Worm (Caenorhabditis elegans): Measurements from ENCODE around the gene ugt-20.

The ugt-20 gene

ce11 chrIV:6083550-6084041 lies at the start of gene ugt-20:
Gene ugt-20 (minus strand): TSS chrIV:6083600.
- TF ChIP-seq ama-1 (optimal IDR thresholded peaks at IDR 0.05), result no peak
- no peak for TF ChIP-seq ets-7 (tag; optimal IDR thresholded peaks at IDR 0.05)
- TF ChIP-seq ceh-13 (GFP tag; optimal IDR thresholded peaks at IDR 0.05), result no peak
- no peak for TF ChIP-seq tra-4 (tag; optimal IDR thresholded peaks at IDR 0.05)
- no peak for TF ChIP-seq B0310.2 (tag; optimal IDR thresholded peaks at IDR 0.05)
- TF ChIP-seq hmbx-1 (tag; optimal IDR thresholded peaks at IDR 0.05), result no peak
- no peak for TF ChIP-seq ceh-36 (tag; optimal IDR thresholded peaks at IDR 0.05)
- TF ChIP-seq sea-1 (GFP tag; conservative IDR thresholded peaks at IDR 0.05), result no peak
- TF ChIP-seq scrt-1 (GFP tag; IDR thresholded peaks at IDR 0.05), result no peak
- no peak for TF ChIP-seq pes-1 (GFP tag; IDR thresholded peaks at IDR 0.05)
- TF ChIP-seq tbx-37 (GFP tag; conservative IDR thresholded peaks at IDR 0.05), result no peak
- no peak for TF ChIP-seq F13C5.2 (tag; optimal IDR thresholded peaks at IDR 0.05)
- no peak for TF ChIP-seq hmg-4 (GFP tag; optimal IDR thresholded peaks at IDR 0.05)

- TF ChIP-seq tra-4 (tag; optimal IDR thresholded peaks at IDR 0.05), result no peak
- no peak for TF ChIP-seq hnd-1 (tag; optimal IDR thresholded peaks at IDR 0.05)
- no peak for TF ChIP-seq scrt-1 (GFP tag; IDR thresholded peaks at IDR 0.05)
- TF ChIP-seq ceh-13 (GFP tag; optimal IDR thresholded peaks at IDR 0.05), result no peak
- no peak for TF ChIP-seq aly-1 (tag; optimal IDR thresholded peaks at IDR 0.05)
- TF ChIP-seq flt-1 (GFP tag; IDR thresholded peaks at IDR 0.05), result no peak
- TF ChIP-seq ama-1 (optimal IDR thresholded peaks at IDR 0.05), result no peak
- TF ChIP-seq pes-1 (GFP tag; IDR thresholded peaks at IDR 0.05), result no peak
Measured at ce11 chrIV:6130437-6130836, 47.0 kb upstream of the ugt-20 start.

DNA sequence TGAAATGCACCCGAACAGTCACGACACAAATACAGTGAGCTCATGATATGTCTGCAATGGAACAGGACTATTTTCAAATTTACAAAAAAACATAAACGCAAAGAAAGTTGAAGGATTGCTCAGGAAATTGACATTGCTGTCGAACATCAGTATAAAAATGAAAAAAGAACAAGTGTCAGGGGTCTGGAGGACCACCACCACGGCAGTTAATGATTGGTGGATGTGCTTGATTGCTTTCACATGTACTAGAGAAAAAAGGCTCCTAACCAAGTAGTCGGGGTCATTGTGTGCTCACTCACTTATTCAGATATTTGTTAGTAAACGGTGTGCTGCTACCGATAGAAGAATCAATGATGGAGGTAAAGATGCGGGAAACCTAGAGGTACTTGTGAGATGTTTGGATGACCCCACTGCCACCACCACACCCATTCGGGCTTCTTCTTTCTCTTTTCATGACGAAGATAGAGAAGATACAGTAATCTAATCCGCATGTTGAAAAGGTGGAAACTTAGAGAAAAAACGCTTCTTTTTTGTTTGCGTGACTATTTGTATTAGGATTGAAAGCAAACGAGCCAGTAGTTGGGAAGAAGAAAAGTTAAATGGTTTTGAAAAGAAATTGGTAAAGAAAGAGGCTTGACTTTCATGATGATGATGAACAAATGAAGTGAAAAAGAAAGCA lies 44.0 kb upstream of the ugt-20 start, which contains the start of gene M03D4.4:
TSS of gene M03D4.4 (minus strand) at position 51 of the 679 bp plus-strand sequence.
- TF ChIP-seq ets-7 (tag; optimal IDR thresholded peaks at IDR 0.05), result no peak
- no peak for TF ChIP-seq hmbx-1 (tag; optimal IDR thresholded peaks at IDR 0.05)
- no peak for TF ChIP-seq F13C5.2 (tag; optimal IDR thresholded peaks at IDR 0.05)
- TF ChIP-seq tra-4 (tag; optimal IDR thresholded peaks at IDR 0.05), result no peak
- TF ChIP-seq tbx-37 (GFP tag; conservative IDR thresholded peaks at IDR 0.05), result no peak
- no peak for TF ChIP-seq scrt-1 (GFP tag; IDR thresholded peaks at IDR 0.05)
- TF ChIP-seq B0310.2 (tag; optimal IDR thresholded peaks at IDR 0.05), result no peak
- TF ChIP-seq sea-1 (GFP tag; conservative IDR thresholded peaks at IDR 0.05), result no peak
- no peak for TF ChIP-seq ceh-13 (GFP tag; optimal IDR thresholded peaks at IDR 0.05)
- TF ChIP-seq hmg-4 (GFP tag; optimal IDR thresholded peaks at IDR 0.05), result no peak
- TF ChIP-seq flt-1 (GFP tag; IDR thresholded peaks at IDR 0.05), result no peak

ce11 chrIV:6117741-6118265 lies 34.4 kb upstream of the ugt-20 start, which contains the start of gene zen-4:
Gene zen-4 (plus strand): TSS chrIV:6118215.
- TF ChIP-seq pes-1 (GFP tag; IDR thresholded peaks at IDR 0.05) (peak; percentile 39; the same call in 1 of the 2 replicates), flt-1 (GFP tag; IDR thresholded peaks at IDR 0.05) (no peak), B0310.2 (tag; optimal IDR thresholded peaks at IDR 0.05) (no peak)

- TF ChIP-seq aly-1 (tag; optimal IDR thresholded peaks at IDR 0.05), result no peak
- TF ChIP-seq F13C5.2 (tag; optimal IDR thresholded peaks at IDR 0.05), result no peak
- no peak for TF ChIP-seq ceh-13 (GFP tag; optimal IDR thresholded peaks at IDR 0.05)
- no peak for TF ChIP-seq ama-1 (optimal IDR thresholded peaks at IDR 0.05)
- no peak for TF ChIP-seq hmg-4 (GFP tag; optimal IDR thresholded peaks at IDR 0.05)
- no peak for TF ChIP-seq flt-1 (GFP tag; IDR thresholded peaks at IDR 0.05)
- TF ChIP-seq tbx-11 (GFP tag; IDR thresholded peaks at IDR 0.05), result no peak
- no peak for TF ChIP-seq B0310.2 (tag; optimal IDR thresholded peaks at IDR 0.05)
- no peak for TF ChIP-seq hmbx-1 (tag; optimal IDR thresholded peaks at IDR 0.05)
- no peak for TF ChIP-seq ets-7 (tag; optimal IDR thresholded peaks at IDR 0.05)
- TF ChIP-seq sea-1 (GFP tag; conservative IDR thresholded peaks at IDR 0.05), result no peak
- TF ChIP-seq scrt-1 (GFP tag; IDR thresholded peaks at IDR 0.05), result no peak
- no peak for TF ChIP-seq tra-4 (tag; optimal IDR thresholded peaks at IDR 0.05)
- no peak for TF ChIP-seq tbx-37 (GFP tag; conservative IDR thresholded peaks at IDR 0.05)
- TF ChIP-seq ceh-36 (tag; optimal IDR thresholded peaks at IDR 0.05), result no peak
- no peak for TF ChIP-seq pes-1 (GFP tag; IDR thresholded peaks at IDR 0.05)
Measured at ce11 chrIV:6112291-6112690, 28.9 kb upstream of the ugt-20 start, which contains the start of gene M03D4.3. Gene M03D4.3 (minus strand): TSS chrIV:6112391.

DNA sequence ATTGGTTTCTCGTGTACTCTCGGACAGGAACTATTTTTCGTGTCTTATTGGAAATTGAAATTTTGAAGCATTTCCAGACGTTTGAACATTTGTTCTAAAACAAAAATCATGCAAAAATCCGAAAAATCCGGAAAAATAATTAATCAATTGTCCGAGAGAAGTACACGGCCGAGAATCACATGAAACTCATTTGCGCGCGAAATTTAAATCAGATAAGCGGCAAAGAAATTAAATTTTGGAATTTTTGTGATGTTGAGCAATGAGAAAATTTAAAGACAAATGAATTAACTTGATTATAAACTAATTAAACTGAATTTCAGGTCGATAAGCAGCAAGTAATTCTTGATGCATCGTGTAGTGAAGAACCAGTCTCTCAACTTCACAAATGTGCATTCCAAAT lies 25.3 kb upstream of the ugt-20 start:
- no peak for TF ChIP-seq tra-4 (tag; optimal IDR thresholded peaks at IDR 0.05)
- TF ChIP-seq B0310.2 (tag; optimal IDR thresholded peaks at IDR 0.05), result no peak
- no peak for TF ChIP-seq hmbx-1 (tag; optimal IDR thresholded peaks at IDR 0.05)
- no peak for TF ChIP-seq F13C5.2 (tag; optimal IDR thresholded peaks at IDR 0.05)
- TF ChIP-seq tbx-37 (GFP tag; conservative IDR thresholded peaks at IDR 0.05), result no peak
- no peak for TF ChIP-seq ceh-13 (GFP tag; optimal IDR thresholded peaks at IDR 0.05)
- no peak for TF ChIP-seq hnd-1 (tag; optimal IDR thresholded peaks at IDR 0.05)
- TF ChIP-seq flt-1 (GFP tag; IDR thresholded peaks at IDR 0.05), result no peak
- no peak for TF ChIP-seq ceh-36 (tag; optimal IDR thresholded peaks at IDR 0.05)
- TF ChIP-seq scrt-1 (GFP tag; IDR thresholded peaks at IDR 0.05), result no peak
- TF ChIP-seq hmg-4 (GFP tag; optimal IDR thresholded peaks at IDR 0.05), result no peak
- TF ChIP-seq ama-1 (optimal IDR thresholded peaks at IDR 0.05), result no peak
- no peak for TF ChIP-seq ets-7 (tag; optimal IDR thresholded peaks at IDR 0.05)
- TF ChIP-seq sea-1 (GFP tag; conservative IDR thresholded peaks at IDR 0.05), result no peak
- TF ChIP-seq tbx-11 (GFP tag; IDR thresholded peaks at IDR 0.05), result no peak
- no peak for TF ChIP-seq aly-1 (tag; optimal IDR thresholded peaks at IDR 0.05)

- no peak for TF ChIP-seq flt-1 (GFP tag; IDR thresholded peaks at IDR 0.05)
- TF ChIP-seq hmg-4 (GFP tag; optimal IDR thresholded peaks at IDR 0.05), result no peak
- no peak for TF ChIP-seq scrt-1 (GFP tag; IDR thresholded peaks at IDR 0.05)
- TF ChIP-seq tbx-37 (GFP tag; conservative IDR thresholded peaks at IDR 0.05), result no peak
- no peak for TF ChIP-seq tbx-11 (GFP tag; IDR thresholded peaks at IDR 0.05)
- no peak for TF ChIP-seq sea-1 (GFP tag; conservative IDR thresholded peaks at IDR 0.05)
- no peak for TF ChIP-seq ama-1 (optimal IDR thresholded peaks at IDR 0.05)
- TF ChIP-seq hmbx-1 (tag; optimal IDR thresholded peaks at IDR 0.05), result no peak
- no peak for TF ChIP-seq ceh-13 (GFP tag; optimal IDR thresholded peaks at IDR 0.05)
- no peak for TF ChIP-seq hnd-1 (tag; optimal IDR thresholded peaks at IDR 0.05)
- TF ChIP-seq B0310.2 (tag; optimal IDR thresholded peaks at IDR 0.05), result no peak
- no peak for TF ChIP-seq F13C5.2 (tag; optimal IDR thresholded peaks at IDR 0.05)
- no peak for TF ChIP-seq ceh-36 (tag; optimal IDR thresholded peaks at IDR 0.05)
- no peak for TF ChIP-seq aly-1 (tag; optimal IDR thresholded peaks at IDR 0.05)
- TF ChIP-seq pes-1 (GFP tag; IDR thresholded peaks at IDR 0.05), result no peak
- TF ChIP-seq tra-4 (tag; optimal IDR thresholded peaks at IDR 0.05), result no peak
Measured at ce11 chrIV:6104446-6104845, 21.0 kb upstream of the ugt-20 start.
